Worm (Caenorhabditis elegans) whole organism, L4 larva: ENCODE data around the gene fbxa-2.

Experiments used
- ZK546.5 ChIP-seq, 2 experiments: sonication (generic microtip); optimal IDR thresholded peaks; 2 replicates each; lab custom pipeline; 2017; ENCODE audit warnings: missing biosample characterization in 2 of 2, missing genetic modification characterization in 2 of 2
- fkh-10 ChIP-seq: fragments of 150-350 bp; optimal IDR thresholded peaks from 2 replicates; lab custom pipeline; 2014; ENCODE audit warnings: missing biosample characterization, missing genetic modification reagents, missing genetic modification characterization
- hif-1 ChIP-seq, 2 experiments: sonication (generic microtip); optimal IDR thresholded peaks; 2 replicates each; lab custom pipeline; 2016 to 2017; ENCODE audit warnings: missing compliant biosample characterization in 2 of 2, missing genetic modification characterization in 2 of 2, missing genetic modification reagents in 2 of 2, missing genotype in 2 of 2, mild to moderate bottlenecking in 1 of 2
- hmg-1.1 ChIP-seq: fragments of 200-800 bp; sonication (Bioruptor generic); IDR thresholded peaks from 2 replicates; pipeline ENCODE4 v1.3.6; 2022; ENCODE audit warnings: missing genetic modification reagents, missing genetic modification characterization, missing compliant biosample characterization
- mxl-2 ChIP-seq: fragments of 200-800 bp; sonication (Bioruptor generic); conservative IDR thresholded peaks from 2 replicates; pipeline ENCODE4 v1.3.6; 2022; ENCODE audit warnings: missing genetic modification reagents, missing genetic modification characterization, missing compliant biosample characterization
- nhr-11 ChIP-seq: fragments of 150-350 bp; optimal IDR thresholded peaks from 2 replicates; lab custom pipeline; 2014; ENCODE audit warnings: missing biosample characterization, missing genetic modification characterization
- unc-39 ChIP-seq: sonication (generic microtip); optimal IDR thresholded peaks from 2 replicates; lab custom pipeline; 2017; ENCODE audit warnings: missing biosample characterization, missing genetic modification characterization
- zip-11 ChIP-seq: fragments of 200-800 bp; sonication (Bioruptor generic); IDR thresholded peaks from 2 replicates; pipeline ENCODE4 v1.3.6; 2022; ENCODE audit warnings: missing genetic modification characterization, missing compliant biosample characterization

DNA sequence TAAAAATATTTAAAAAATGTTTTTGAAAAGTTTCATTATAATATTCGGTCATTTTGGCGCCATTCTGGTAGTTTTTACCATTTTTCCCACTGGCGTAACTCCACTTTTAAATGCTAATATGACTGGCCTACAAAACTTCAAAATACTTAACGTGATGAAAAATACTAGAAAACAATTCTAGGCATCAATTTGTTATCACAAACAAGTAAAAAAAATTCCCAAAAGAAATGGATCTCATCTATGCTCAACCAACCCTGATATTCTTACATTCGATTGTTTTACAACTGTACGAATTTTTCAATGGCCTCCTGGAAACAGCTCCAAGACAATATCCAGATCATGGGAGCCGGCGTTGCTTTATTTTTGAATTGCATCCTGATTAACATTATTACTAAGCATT lies 45.5 kb upstream of the fbxa-2 start, which contains the start of gene str-214:
- TF ChIP-seq hif-1 (tag; optimal IDR thresholded peaks at IDR 0.05; lab: Kevin White, UChicago) (no peak), fkh-10 (GFP tag; lab: Kevin White, UChicago) (no peak), zip-11 (GFP tag; lab: Robert Waterston, UW) (no peak), hmg-1.1 (GFP tag; lab: Robert Waterston, UW) (no peak), mxl-2 (GFP tag; lab: Robert Waterston, UW) (no peak), unc-39 (tag; lab: Kevin White, UChicago) (no peak), nhr-11 (tag; lab: Kevin White, UChicago) (no peak), ZK546.5 (tag; optimal IDR thresholded peaks at IDR 0.05; lab: Kevin White, UChicago) (no peak)
